Fruit fly (Drosophila melanogaster) whole organism, embryonic: ENCODE data around the gene FucTA.
A peak's percentile ranks its signal among the peaks of the same experiment; 100 is the strongest.

Experiments
- CG10979 ChIP-seq: fragments of 200-800 bp; sonication (Bioruptor generic); optimal IDR thresholded peaks from 2 replicates; lab custom pipeline; 2018; ENCODE audit warnings: missing biosample characterization, mild to moderate bottlenecking, missing genetic modification characterization, moderate library complexity
- CG12942 ChIP-seq: fragments of 200-800 bp; sonication (Bioruptor generic); optimal IDR thresholded peaks from 3 replicates; lab custom pipeline; 2016; ENCODE audit warnings: missing biosample characterization, missing genetic modification characterization
- CG17361 ChIP-seq: fragments of 200-800 bp; sonication (Bioruptor generic); IDR thresholded peaks from 3 replicates; pipeline ENCODE4 v1.3.6; 2022; ENCODE audit warnings: missing biosample characterization, missing genetic modification characterization
- CG18262 ChIP-seq: fragments of 200-800 bp; optimal IDR thresholded peaks from 3 replicates; lab custom pipeline; 2019; ENCODE audit warnings: missing biosample characterization, mild to moderate bottlenecking, missing genetic modification characterization, moderate library complexity
- CG3065 ChIP-seq: fragments of 200-800 bp; sonication (Bioruptor generic); optimal IDR thresholded peaks from 2 replicates; lab custom pipeline; 2016; ENCODE audit warnings: missing biosample characterization, missing genetic modification characterization
- CG33557 ChIP-seq: fragments of 200-800 bp; sonication (Bioruptor generic); optimal IDR thresholded peaks from 2 replicates; lab custom pipeline; 2019; ENCODE audit warnings: missing biosample characterization, mild to moderate bottlenecking, missing genetic modification characterization, moderate library complexity
- CG3726 ChIP-seq: fragments of 200-800 bp; sonication (Bioruptor generic); IDR thresholded peaks from 3 replicates; pipeline ENCODE4, ENCODE4 v1.3.6; 2022; ENCODE audit warnings: missing biosample characterization, missing genetic modification characterization
- CG4820 ChIP-seq: fragments of 200-800 bp; sonication (Bioruptor generic); optimal IDR thresholded peaks from 3 replicates; lab custom pipeline; 2016; ENCODE audit warnings: missing biosample characterization, missing genetic modification characterization
- CG5953 ChIP-seq: fragments of 200-800 bp; sonication (Bioruptor generic); IDR thresholded peaks from 2 replicates; pipeline ENCODE4 v1.3.6; 2022; ENCODE audit warnings: missing biosample characterization, missing genetic modification characterization
- CG7745 ChIP-seq: fragments of 200-800 bp; sonication (Bioruptor generic); optimal IDR thresholded peaks from 2 replicates; lab custom pipeline; 2018; ENCODE audit warnings: missing biosample characterization, mild to moderate bottlenecking, missing genetic modification characterization, moderate library complexity
- D19A ChIP-seq: fragments of 200-800 bp; optimal IDR thresholded peaks from 3 replicates; lab custom pipeline; 2019; ENCODE audit warnings: missing biosample characterization, mild to moderate bottlenecking, missing genetic modification characterization, moderate library complexity
- Hr78 ChIP-seq, 2 experiments: fragments of 200-800 bp in 1 of 2; fragments of >200 bp in 1 of 2; sonication (Bioruptor generic) in 1 of 2; optimal IDR thresholded peaks; 2 replicates each; lab custom pipeline; 2017 to 2019; ENCODE audit warnings: missing biosample characterization in 2 of 2, missing genetic modification characterization in 2 of 2, mild to moderate bottlenecking in 1 of 2, moderate library complexity in 1 of 2
- Hsf ChIP-seq: fragments of 200-800 bp; sonication (Bioruptor generic); optimal IDR thresholded peaks from 3 replicates; lab custom pipeline; 2016; ENCODE audit warnings: missing biosample characterization, missing genetic modification characterization
- Kr ChIP-seq: fragments of 200-800 bp; sonication (Bioruptor generic); optimal IDR thresholded peaks from 2 replicates; lab custom pipeline; 2017; ENCODE audit warnings: missing biosample characterization, mild to moderate bottlenecking, missing genetic modification characterization
- Med ChIP-seq: fragments of 200-800 bp; sonication (Bioruptor generic); peaks from one replicate; lab custom pipeline; 2016; ENCODE audit warnings: missing biosample characterization, missing genetic modification characterization, mild to moderate bottlenecking, inconsistent platforms, moderate library complexity
- Oaz ChIP-seq: fragments of 200-800 bp; sonication (Bioruptor generic); IDR thresholded peaks from 2 replicates; pipeline ENCODE4 v1.3.6; 2022; ENCODE audit warnings: missing biosample characterization, missing genetic modification characterization
- abd-A ChIP-seq: fragments of 200-800 bp; sonication (Bioruptor generic); optimal IDR thresholded peaks from 3 replicates; lab custom pipeline; 2019; ENCODE audit warnings: missing biosample characterization, mild to moderate bottlenecking, missing genetic modification characterization, moderate library complexity
- chinmo ChIP-seq: fragments of 200-800 bp; sonication (Bioruptor generic); IDR thresholded peaks from 4 replicates; pipeline ENCODE4 v1.3.6; 2022; ENCODE audit warnings: missing biosample characterization, missing genetic modification characterization; ENCODE audit not compliant: partially characterized antibody
- crol ChIP-seq: fragments of 200-800 bp; sonication (Bioruptor generic); IDR thresholded peaks from 2 replicates; pipeline ENCODE4 v1.3.6; 2022; ENCODE audit warnings: missing biosample characterization, missing genetic modification characterization
- dmrt11E ChIP-seq: fragments of 200-800 bp; sonication (Bioruptor generic); optimal IDR thresholded peaks from 3 replicates; lab custom pipeline; 2018; ENCODE audit warnings: missing biosample characterization, mild to moderate bottlenecking, missing genetic modification characterization, moderate library complexity
- fd96Cb ChIP-seq: fragments of 200-800 bp; sonication (Bioruptor generic); optimal IDR thresholded peaks from 2 replicates; lab custom pipeline; 2018; ENCODE audit warnings: missing biosample characterization, mild to moderate bottlenecking, missing genetic modification characterization, moderate library complexity
- gem ChIP-seq: fragments of 200-800 bp; sonication (Bioruptor generic); optimal IDR thresholded peaks from 2 replicates; lab custom pipeline; 2019; ENCODE audit warnings: missing biosample characterization, mild to moderate bottlenecking, missing genetic modification characterization, moderate library complexity
- gsb-n ChIP-seq: fragments of 200-800 bp; sonication (Bioruptor generic); optimal IDR thresholded peaks from 3 replicates; lab custom pipeline; 2018; ENCODE audit warnings: missing biosample characterization, mild to moderate bottlenecking, missing genetic modification characterization
- her ChIP-seq: fragments of 200-800 bp; sonication (Bioruptor generic); optimal IDR thresholded peaks from 2 replicates; lab custom pipeline; 2016; ENCODE audit warnings: missing biosample characterization, missing genetic modification characterization
- kni ChIP-seq: fragments of 200-800 bp; sonication (Bioruptor generic); optimal IDR thresholded peaks from 3 replicates; lab custom pipeline; 2017; ENCODE audit warnings: mild to moderate bottlenecking, missing biosample characterization, missing genetic modification reagents, missing genetic modification characterization
- lola ChIP-seq, 3 experiments: fragments of >200 bp in 2 of 3; fragments of 200-800 bp in 1 of 3; sonication (Bioruptor generic) in 1 of 3; optimal IDR thresholded peaks; 2 replicates each; lab custom pipeline; 2017 to 2019; ENCODE audit warnings: missing biosample characterization in 3 of 3, missing genetic modification characterization in 3 of 3, mild to moderate bottlenecking in 1 of 3, moderate library complexity in 1 of 3
- nerfin-1 ChIP-seq: fragments of 200-800 bp; sonication (Bioruptor generic); optimal IDR thresholded peaks from 3 replicates; lab custom pipeline; 2019; ENCODE audit warnings: missing biosample characterization, mild to moderate bottlenecking, missing genetic modification characterization, moderate library complexity
- oc ChIP-seq: fragments of 200-800 bp; sonication (Bioruptor generic); optimal IDR thresholded peaks from 2 replicates; lab custom pipeline; 2018; ENCODE audit warnings: missing biosample characterization, mild to moderate bottlenecking, missing genetic modification characterization, moderate library complexity
- phol ChIP-seq: fragments of 200-800 bp; sonication (Bioruptor generic); optimal IDR thresholded peaks from 3 replicates; lab custom pipeline; 2018; ENCODE audit warnings: missing biosample characterization, mild to moderate bottlenecking, missing genetic modification characterization, moderate library complexity
- pros ChIP-seq: fragments of 200-800 bp; sonication (Bioruptor generic); optimal IDR thresholded peaks from 3 replicates; lab custom pipeline; 2019; ENCODE audit warnings: missing biosample characterization, mild to moderate bottlenecking, missing genetic modification characterization, moderate library complexity
- row ChIP-seq: fragments of 200-800 bp; sonication (Bioruptor generic); IDR thresholded peaks from 3 replicates; pipeline ENCODE4 v1.3.6; 2022; ENCODE audit warnings: missing biosample characterization, missing genetic modification characterization
- sd ChIP-seq: fragments of 200-800 bp; sonication (Bioruptor generic); optimal IDR thresholded peaks from 3 replicates; lab custom pipeline; 2018; ENCODE audit warnings: missing biosample characterization, mild to moderate bottlenecking, missing genetic modification characterization, moderate library complexity
- sens ChIP-seq: fragments of 200-800 bp; sonication (Bioruptor generic); peaks from one replicate; lab custom pipeline; 2016; ENCODE audit warnings: missing biosample characterization, missing genetic modification characterization
- sqz ChIP-seq: fragments of 200-800 bp; sonication (Bioruptor generic); optimal IDR thresholded peaks from 3 replicates; lab custom pipeline; 2018; ENCODE audit warnings: missing biosample characterization, mild to moderate bottlenecking, missing genetic modification characterization
- stc ChIP-seq: fragments of 200-800 bp; sonication (Bioruptor generic); IDR thresholded peaks from 2 replicates; pipeline ENCODE4 v1.3.6; 2022; ENCODE audit warnings: missing biosample characterization, missing genetic modification characterization
- tx ChIP-seq: fragments of 200-800 bp; sonication (Bioruptor generic); optimal IDR thresholded peaks from 2 replicates; lab custom pipeline; 2016; ENCODE audit warnings: missing biosample characterization, missing genetic modification characterization
- vvl ChIP-seq: fragments of 200-800 bp; sonication (Bioruptor generic); IDR thresholded peaks from 2 replicates; pipeline ENCODE4 v1.3.6; 2022; ENCODE audit warnings: missing biosample characterization, missing genetic modification characterization
- z ChIP-seq: fragments of 200-800 bp; sonication (Bioruptor generic); IDR thresholded peaks from 3 replicates; pipeline ENCODE4 v1.3.6; 2022; ENCODE audit warnings: missing biosample characterization, missing genetic modification characterization

FucTA gene

DNA sequence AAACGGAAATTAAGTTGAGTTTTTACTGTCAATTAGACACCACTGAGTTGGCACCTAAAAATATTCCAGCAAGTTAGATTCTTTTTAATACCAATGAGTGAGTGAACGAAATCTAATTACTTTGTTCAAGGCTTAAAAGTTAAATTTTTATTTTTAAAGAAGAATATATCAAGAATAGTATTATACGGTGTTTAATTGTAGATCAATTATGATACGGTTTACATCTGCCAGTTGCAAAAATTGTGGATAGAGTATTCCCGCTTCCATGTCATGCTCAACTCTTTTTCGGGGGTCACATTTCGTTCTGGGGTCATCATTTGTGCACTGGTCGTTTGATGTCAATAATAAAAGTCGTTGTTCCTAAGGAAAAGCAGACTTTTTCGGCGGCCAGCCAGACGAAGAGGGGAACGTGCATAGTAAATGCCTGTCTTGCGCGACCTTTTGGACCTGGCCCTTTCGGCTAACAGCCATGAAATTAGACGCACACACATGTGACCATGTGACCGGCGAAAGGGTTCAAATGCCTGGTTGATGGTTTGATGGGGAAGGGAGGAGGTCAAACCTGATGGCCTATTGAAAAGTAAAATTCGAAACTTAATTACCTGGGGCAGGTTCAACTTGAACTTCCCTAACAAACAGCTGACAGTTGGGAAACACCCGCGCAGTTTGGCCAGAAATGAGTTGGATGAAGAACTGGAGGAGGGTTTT is 53.5 kb downstream of the FucTA start:
- 0 out of 3 replicates have a peak, but pooled peaks have one; percentile 28 for TF ChIP-seq CG17361
- TF ChIP-seq abd-A (tag; lab: Kevin White, UChicago) = peak; percentile 20
- TF ChIP-seq crol = peak; percentile 50; the same call in 1 of the 2 replicates
- peak; percentile 96 for TF ChIP-seq D19A (tag; lab: Kevin White, UChicago)
- no peak for TF ChIP-seq CG4820 (GFP tag; lab: Kevin White, UChicago)
- no peak for TF ChIP-seq fd96Cb (tag; lab: Kevin White, UChicago)
- peak; percentile 52 for TF ChIP-seq Med (GFP tag; lab: Kevin White, UChicago)
- peak; percentile 10 for TF ChIP-seq CG7745 (tag; lab: Kevin White, UChicago)
- peak in 1 of 3 experiments; percentile 44 for TF ChIP-seq lola (GFP tag; optimal IDR thresholded peaks at IDR 0.05; lab: Kevin White, UChicago)
- peak; percentile 64 for TF ChIP-seq Kr
- peak; percentile 14 for TF ChIP-seq phol (tag; lab: Kevin White, UChicago)
- TF ChIP-seq gsb-n (tag; lab: Kevin White, UChicago) = peak; percentile 15
- no peak for TF ChIP-seq nerfin-1 (tag; lab: Kevin White, UChicago)
- TF ChIP-seq Oaz = no peak
- TF ChIP-seq Hsf = no peak
- no peak for TF ChIP-seq CG3065 (GFP tag; lab: Kevin White, UChicago)
- 0 out of 3 replicates have a peak, but pooled peaks have one; percentile 23 for TF ChIP-seq CG3726 (GFP tag; lab: Robert Waterston, UW)
- TF ChIP-seq CG18262 = peak; percentile 39
- TF ChIP-seq CG10979 (tag; lab: Kevin White, UChicago) = peak; percentile 1
- peak; percentile 50 for TF ChIP-seq dmrt11E (tag; lab: Kevin White, UChicago)
- TF ChIP-seq row (GFP tag; lab: Robert Waterston, UW) = peak; percentile 10; the same call in 1 of the 3 replicates
- 0 out of 3 replicates have a peak, but pooled peaks have one; percentile 26 for TF ChIP-seq z (GFP tag; lab: Robert Waterston, UW)
- peak; percentile 17 for TF ChIP-seq gem
- TF ChIP-seq Hr78 (GFP tag; optimal IDR thresholded peaks at IDR 0.05; lab: Kevin White, UChicago) = peak in 1 of 2 experiments; percentile 88
- TF ChIP-seq kni (GFP tag; lab: Kevin White, UChicago) = peak; percentile 14
- no peak for TF ChIP-seq tx (GFP tag; lab: Kevin White, UChicago)
- no peak for TF ChIP-seq stc (GFP tag; lab: Robert Waterston, UW)
- TF ChIP-seq CG33557 = no peak
- TF ChIP-seq her (GFP tag; lab: Kevin White, UChicago) = no peak
- TF ChIP-seq, all 482 proteins: peak for 19

DNA sequence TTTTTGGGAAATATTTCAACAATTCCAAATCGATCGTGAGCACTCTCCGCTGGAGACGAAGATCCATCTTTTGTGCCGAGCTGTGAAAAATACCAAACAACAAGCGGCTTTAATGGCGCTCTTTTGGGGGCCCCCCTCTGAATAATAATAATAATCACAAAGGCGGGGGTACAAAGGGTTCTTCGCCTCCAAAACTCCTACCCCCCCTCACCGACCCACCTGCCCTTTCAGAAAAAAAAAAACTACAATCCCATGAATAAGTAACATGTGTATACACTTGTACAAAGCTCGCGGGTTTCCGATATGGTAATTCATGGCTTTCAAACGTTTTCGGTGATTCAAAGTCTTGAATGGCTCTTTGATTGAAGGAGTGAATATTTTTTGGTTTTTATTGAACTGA is 54.4 kb downstream of the FucTA start:
- TF ChIP-seq vvl (GFP tag; lab: Robert Waterston, UW) = peak; percentile 45
- TF ChIP-seq chinmo (GFP tag; lab: Robert Waterston, UW) = 0 out of 4 replicates have a peak, but pooled peaks have one; percentile 14
- peak; percentile 37 for TF ChIP-seq sens (GFP tag; lab: Kevin White, UChicago)
- peak; percentile 69 for TF ChIP-seq sqz
- TF ChIP-seq sd (tag; lab: Kevin White, UChicago) = peak; percentile 51
- no peak for TF ChIP-seq CG12942 (GFP tag; lab: Kevin White, UChicago)
- no peak for TF ChIP-seq CG5953
- no peak for TF ChIP-seq pros (GFP tag; lab: Kevin White, UChicago)
- peak; percentile 62 for TF ChIP-seq crol
- peak; percentile 14 for TF ChIP-seq oc (tag; lab: Kevin White, UChicago)
